Worm (Caenorhabditis elegans): Measurements from ENCODE around the gene bas-1.

bas-1 gene

ce11 chrIII:5622232-5623009 lies 10.3 kb downstream of the bas-1 start:
- TF ChIP-seq flh-1 (GFP tag; optimal IDR thresholded peaks at IDR 0.05) (no peak), mls-2 (tag; optimal IDR thresholded peaks at IDR 0.05) (no peak), ham-2 (GFP tag; optimal IDR thresholded peaks at IDR 0.05) (no peak), M03D4.4 (tag; optimal IDR thresholded peaks at IDR 0.05) (no peak), sem-2 (GFP tag; optimal IDR thresholded peaks at IDR 0.05) (no peak), sptf-1 (tag; optimal IDR thresholded peaks at IDR 0.05) (no peak)

DNA sequence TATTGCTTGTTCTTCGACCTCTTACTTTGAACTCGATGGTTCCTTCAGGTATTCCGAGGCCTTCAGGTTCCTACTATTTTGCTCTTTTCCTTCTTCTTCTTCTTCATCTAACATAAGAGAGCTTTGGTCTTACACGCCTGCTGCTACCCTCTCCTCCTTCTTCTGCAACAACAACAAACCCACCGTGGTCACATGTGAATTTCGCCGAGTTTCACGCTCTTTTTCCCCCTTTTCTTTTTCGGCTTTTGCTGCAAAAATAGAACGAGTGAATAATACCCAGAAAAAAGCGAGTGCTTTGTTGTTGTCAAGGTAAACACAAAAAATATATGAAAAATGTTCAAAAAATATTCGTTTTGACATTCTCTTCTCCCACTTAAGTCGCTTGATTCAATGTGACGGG lies 11.3 kb downstream of the bas-1 start:
- TF ChIP-seq hlh-1 (tag; optimal IDR thresholded peaks at IDR 0.05) = peak; percentile 38
- peak; percentile 30 for TF ChIP-seq unc-120 (tag; optimal IDR thresholded peaks at IDR 0.05; ENCODE audit: poor library complexity, severe bottlenecking)
- no peak for TF ChIP-seq unc-62 (GFP tag; optimal IDR thresholded peaks at IDR 0.05)

DNA sequence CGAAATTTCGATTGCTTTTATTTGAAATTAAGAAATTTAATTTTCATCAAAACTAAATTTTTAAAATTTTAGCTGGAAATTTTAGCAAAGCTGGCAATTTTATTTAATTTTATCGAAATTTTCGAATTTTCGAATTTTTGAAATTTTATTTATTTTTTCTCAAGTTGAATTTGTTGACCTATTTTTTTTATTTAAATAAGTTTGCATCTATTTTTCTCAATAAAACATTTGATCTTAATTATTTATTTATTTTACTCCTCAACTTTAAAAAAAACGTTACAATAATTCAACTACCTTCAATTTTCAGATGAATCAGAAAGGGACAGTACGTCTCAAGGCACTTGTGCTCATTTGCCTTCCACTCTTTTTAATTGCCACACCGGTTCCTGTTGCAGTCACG lies 12.8 kb downstream of the bas-1 start, which contains the start of gene daf-4:
Gene daf-4 (plus strand): TSS at position 301 of the 400 bp plus-strand sequence.
- TF ChIP-seq nhr-12 (tag; optimal IDR thresholded peaks at IDR 0.05) = no peak
- no peak for TF ChIP-seq bed-3 (GFP tag; optimal IDR thresholded peaks at IDR 0.05)
- no peak for TF ChIP-seq nhr-76 (tag; optimal IDR thresholded peaks at IDR 0.05)
- TF ChIP-seq mab-5 (tag; optimal IDR thresholded peaks at IDR 0.05) = no peak
- no peak for TF ChIP-seq tbx-8 (GFP tag; optimal IDR thresholded peaks at IDR 0.05)
- no peak for TF ChIP-seq lin-32 (GFP tag; optimal IDR thresholded peaks at IDR 0.05)
- no peak for TF ChIP-seq zip-8 (tag; optimal IDR thresholded peaks at IDR 0.05)
- TF ChIP-seq ham-2 (GFP tag; optimal IDR thresholded peaks at IDR 0.05) = no peak
- no peak for TF ChIP-seq unc-62 (GFP tag; optimal IDR thresholded peaks at IDR 0.05)
- no peak for TF ChIP-seq mep-1 (tag; optimal IDR thresholded peaks at IDR 0.05)

- peak; percentile 90 for TF ChIP-seq zip-8 (tag; optimal IDR thresholded peaks at IDR 0.05)
Observed at ce11 chrIII:5627532-5627931, 15.5 kb downstream of the bas-1 start.

- TF ChIP-seq pha-4 (tag; optimal IDR thresholded peaks at IDR 0.05) (no peak), tbx-8 (GFP tag; optimal IDR thresholded peaks at IDR 0.05) (no peak), cnd-1 (tag; optimal IDR thresholded peaks at IDR 0.05) (no peak), ztf-11 (tag; optimal IDR thresholded peaks at IDR 0.05) (no peak), mab-5 (tag; optimal IDR thresholded peaks at IDR 0.05) (no peak), lsy-2 (tag; optimal IDR thresholded peaks at IDR 0.05) (no peak), ceh-83 (GFP tag; optimal IDR thresholded peaks at IDR 0.05) (no peak), drap-1 (GFP tag; optimal IDR thresholded peaks at IDR 0.05) (no peak), hlh-1 (tag; optimal IDR thresholded peaks at IDR 0.05) (no peak), mep-1 (tag; optimal IDR thresholded peaks at IDR 0.05) (no peak), nhr-76 (tag; optimal IDR thresholded peaks at IDR 0.05) (no peak), elt-3 (tag; optimal IDR thresholded peaks at IDR 0.05) (no peak), ces-1 (GFP tag; optimal IDR thresholded peaks at IDR 0.05) (no peak), lin-13 (tag; optimal IDR thresholded peaks at IDR 0.05) (no peak), ham-2 (GFP tag; optimal IDR thresholded peaks at IDR 0.05) (no peak), sem-2 (GFP tag; optimal IDR thresholded peaks at IDR 0.05) (no peak), unc-39 (tag; optimal IDR thresholded peaks at IDR 0.05) (no peak), zip-8 (tag; optimal IDR thresholded peaks at IDR 0.05) (no peak), ceh-39 (tag; optimal IDR thresholded peaks at IDR 0.05) (no peak)
Observed at ce11 chrIII:5629225-5629624, 17.2 kb downstream of the bas-1 start.

DNA sequence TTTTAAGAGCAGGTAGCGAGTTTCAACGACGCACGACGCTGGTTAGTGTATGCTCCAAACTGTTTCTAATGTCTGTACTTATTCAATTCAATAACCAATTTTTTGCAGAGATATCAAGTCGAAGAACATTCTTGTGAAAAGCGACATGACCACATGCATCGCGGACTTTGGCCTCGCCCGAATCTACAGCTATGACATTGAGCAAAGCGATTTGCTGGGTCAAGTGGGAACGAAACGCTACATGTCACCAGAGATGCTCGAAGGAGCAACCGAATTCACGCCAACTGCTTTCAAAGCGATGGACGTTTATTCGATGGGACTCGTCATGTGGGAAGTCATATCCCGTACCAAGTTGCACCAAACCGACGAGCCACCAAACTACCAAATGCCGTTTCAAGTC lies 18.3 kb downstream of the bas-1 start:
- TF ChIP-seq lin-13 (tag; optimal IDR thresholded peaks at IDR 0.05) (no peak), nhr-76 (tag; optimal IDR thresholded peaks at IDR 0.05) (no peak), ceh-39 (tag; optimal IDR thresholded peaks at IDR 0.05) (no peak), mab-5 (tag; optimal IDR thresholded peaks at IDR 0.05) (no peak), lsy-2 (tag; optimal IDR thresholded peaks at IDR 0.05) (no peak), mep-1 (tag; optimal IDR thresholded peaks at IDR 0.05) (no peak), tbx-8 (GFP tag; optimal IDR thresholded peaks at IDR 0.05) (no peak), unc-39 (tag; optimal IDR thresholded peaks at IDR 0.05) (no peak), blmp-1 (tag; optimal IDR thresholded peaks at IDR 0.05) (no peak), cnd-1 (tag; optimal IDR thresholded peaks at IDR 0.05) (no peak), ceh-83 (GFP tag; optimal IDR thresholded peaks at IDR 0.05) (no peak), pha-4 (tag; optimal IDR thresholded peaks at IDR 0.05) (no peak), nhr-2 (tag; optimal IDR thresholded peaks at IDR 0.05) (no peak), elt-3 (tag; optimal IDR thresholded peaks at IDR 0.05) (no peak), bed-3 (GFP tag; optimal IDR thresholded peaks at IDR 0.05) (no peak), ceh-43 (GFP tag; optimal IDR thresholded peaks at IDR 0.05) (no peak), M03D4.4 (tag; optimal IDR thresholded peaks at IDR 0.05) (no peak), nhr-237 (tag; optimal IDR thresholded peaks at IDR 0.05) (no peak), unc-120 (tag; optimal IDR thresholded peaks at IDR 0.05; ENCODE audit: poor library complexity, severe bottlenecking) (no peak)
